Worm (Caenorhabditis elegans) whole organism, young adult: ENCODE measurements around the gene M176.16.

Source experiments
- F49E8.2 ChIP-seq: sonication (generic microtip); optimal IDR thresholded peaks from 3 replicates; lab custom pipeline; 2017; ENCODE audit warnings: missing genetic modification characterization, mild to moderate bottlenecking, missing compliant biosample characterization, antibody characterized with exemption, moderate library complexity; ENCODE audit not compliant: insufficient read depth
- Y67H2A.10 ChIP-seq: fragments of 200-800 bp; sonication (Bioruptor generic); conservative IDR thresholded peaks from 2 replicates; pipeline ENCODE4 v1.3.6; 2022; ENCODE audit warnings: missing genetic modification reagents, missing genetic modification characterization, missing compliant biosample characterization
- bed-2 ChIP-seq: fragments of 200-800 bp; sonication (Bioruptor generic); IDR thresholded peaks from 2 replicates; pipeline ENCODE4 v1.3.6; 2022; ENCODE audit warnings: missing genetic modification reagents, missing genetic modification characterization, missing compliant biosample characterization
- lsl-1 ChIP-seq: fragments of 200-800 bp; sonication (Bioruptor generic); optimal IDR thresholded peaks from 2 replicates; lab custom pipeline; 2018; ENCODE audit warnings: mild to moderate bottlenecking, missing genetic modification characterization, moderate library complexity, missing compliant biosample characterization
- mes-4 ChIP-seq: sonication (generic microtip); optimal IDR thresholded peaks from 2 replicates; lab custom pipeline; 2016; ENCODE audit warnings: missing genotype, missing genetic modification characterization, missing compliant biosample characterization

Gene M176.16

DNA sequence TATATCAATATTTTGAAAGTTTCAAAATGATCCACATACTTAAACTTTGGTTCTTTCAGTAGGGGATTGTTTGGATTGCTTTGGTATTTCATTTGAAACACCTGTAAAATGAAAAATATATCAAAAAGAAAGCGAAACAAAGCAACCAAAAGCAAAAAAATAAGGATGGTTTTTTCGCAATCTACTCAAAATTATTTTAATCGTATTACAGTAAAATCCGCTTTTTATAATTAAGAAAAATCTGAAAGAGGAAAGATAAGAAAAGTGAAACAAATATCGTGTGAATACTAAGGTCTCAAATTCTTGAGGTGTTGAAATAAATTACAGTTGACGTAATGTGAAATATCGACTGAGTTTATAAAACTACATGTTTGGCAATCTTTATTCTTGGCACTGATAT is 47.8 kb downstream of the M176.16 start, which contains the start of gene chil-22:
Gene chil-22, minus strand, starts transcription at position 101 of the 400 bp plus-strand sequence.
- no peak for TF ChIP-seq Y67H2A.10
- no peak for TF ChIP-seq F49E8.2
- no peak for TF ChIP-seq bed-2 (GFP tag; lab: Robert Waterston, UW)
- no peak for TF ChIP-seq lsl-1
- no peak for TF ChIP-seq mes-4 (tag; lab: Kevin White, UChicago)
